ENCODE assay signal across 2 fruit fly cellular contexts in the genomic region with DNA sequence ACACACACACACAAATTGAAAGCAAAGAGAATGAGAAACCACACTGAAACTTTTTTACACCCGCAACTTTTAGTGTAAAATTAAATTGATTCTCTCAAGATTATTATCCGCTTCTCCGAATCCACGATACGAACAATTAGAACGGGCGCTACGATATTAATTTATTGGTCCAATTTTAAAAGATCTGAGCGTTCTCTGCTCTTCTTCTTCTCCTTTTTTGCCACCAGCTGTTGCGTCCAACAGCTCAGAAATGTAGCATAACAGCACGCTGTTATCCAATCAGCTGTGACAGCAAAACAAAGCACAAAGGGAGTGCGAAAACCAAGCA.
TF ChIP-seq lines count a peak whose summit lies in the region.

Gene UGP (minus strand): TSS at position 223 of the 328 bp plus-strand sequence.
Gene Svip (plus strand): TSS at position 287 of the 328 bp plus-strand sequence.

TF ChIP-seq in whole organism, embryonic, 481 proteins besides CTCF, POLR2A, EP300 and RAD21 (continued from another document and continues in another):
- TF ChIP-seq bab2 (GFP tag; optimal IDR thresholded peaks at IDR 0.05; lab: Kevin White, UChicago) (no peak), sqz (GFP tag; optimal IDR thresholded peaks at IDR 0.05; lab: Kevin White, UChicago) (no peak), CG1602 (GFP tag; optimal IDR thresholded peaks at IDR 0.05; lab: Kevin White, UChicago) (no peak), C15 (GFP tag; IDR thresholded peaks at IDR 0.05; lab: Robert Waterston, UW) (no peak), B-H2 (GFP tag; optimal IDR thresholded peaks at IDR 0.05; lab: Kevin White, UChicago) (no peak), CG8290 (GFP tag; optimal IDR thresholded peaks at IDR 0.05; lab: Kevin White, UChicago) (no peak), CG8290 (tag; optimal IDR thresholded peaks at IDR 0.05; lab: Kevin White, UChicago) (peak in 1 of 2 experiments; percentile 21), E2f1 (GFP tag; IDR thresholded peaks at IDR 0.05; lab: Robert Waterston, UW) (no peak), lilli (GFP tag; optimal IDR thresholded peaks at IDR 0.05; lab: Kevin White, UChicago) (peak; percentile 3), Lpt (GFP tag; optimal IDR thresholded peaks at IDR 0.05; lab: Kevin White, UChicago) (no peak), CG9437 (GFP tag; optimal IDR thresholded peaks at IDR 0.05; lab: Kevin White, UChicago) (no peak), slbo (GFP tag; IDR thresholded peaks at IDR 0.05; lab: Robert Waterston, UW) (peak; percentile 24; the same call in 1 of the 2 replicates), dan (GFP tag; IDR thresholded peaks at IDR 0.05; lab: Robert Waterston, UW) (no peak), sens (GFP tag; lab: Kevin White, UChicago) (peak; percentile 54), mam (GFP tag; optimal IDR thresholded peaks at IDR 0.05; lab: Kevin White, UChicago) (no peak), CG4360 (GFP tag; IDR thresholded peaks at IDR 0.05; lab: Robert Waterston, UW) (0 out of 2 replicates have a peak, but pooled peaks have one; percentile 5), Drgx (GFP tag; IDR thresholded peaks at IDR 0.05; lab: Robert Waterston, UW) (peak; percentile 65; the same call in 1 of the 2 replicates), jumu (GFP tag; optimal IDR thresholded peaks at IDR 0.05; lab: Kevin White, UChicago) (no peak), CG12104 (GFP tag; optimal IDR thresholded peaks at IDR 0.05; lab: Kevin White, UChicago) (no peak), Doc3 (GFP tag; IDR thresholded peaks at IDR 0.05; lab: Robert Waterston, UW; ENCODE audit: partially characterized antibody) (no peak), CG2199 (GFP tag; IDR thresholded peaks at IDR 0.05; lab: Robert Waterston, UW) (no peak), Fer1 (GFP tag; optimal IDR thresholded peaks at IDR 0.05; lab: Kevin White, UChicago) (no peak), vvl (GFP tag; IDR thresholded peaks at IDR 0.05; lab: Robert Waterston, UW) (no peak), scrt (GFP tag; optimal IDR thresholded peaks at IDR 0.05; lab: Kevin White, UChicago) (peak; percentile 52), CG1024 (GFP tag; IDR thresholded peaks at IDR 0.05; lab: Robert Waterston, UW) (no peak), CG12769 (tag; optimal IDR thresholded peaks at IDR 0.05; lab: Kevin White, UChicago) (peak; percentile 27), CG13123 (GFP tag; optimal IDR thresholded peaks at IDR 0.05; lab: Kevin White, UChicago) (no peak), gsb-n (tag; optimal IDR thresholded peaks at IDR 0.05; lab: Kevin White, UChicago) (peak; percentile 45), CG13287 (GFP tag; IDR thresholded peaks at IDR 0.05; lab: Robert Waterston, UW; ENCODE audit: partially characterized antibody) (peak; percentile 29), MBD-R2 (GFP tag; IDR thresholded peaks at IDR 0.05; lab: Robert Waterston, UW) (peak; percentile 51; the same call in 1 of the 2 replicates), CG10267 (tag; optimal IDR thresholded peaks at IDR 0.05; lab: Kevin White, UChicago) (peak; percentile 24), CG11085 (GFP tag; IDR thresholded peaks at IDR 0.05; lab: Robert Waterston, UW) (no peak), Bdp1 (GFP tag; optimal IDR thresholded peaks at IDR 0.05; lab: Kevin White, UChicago) (no peak), Eip74EF (GFP tag; optimal IDR thresholded peaks at IDR 0.05; lab: Kevin White, UChicago) (no peak), CG34422 (GFP tag; IDR thresholded peaks at IDR 0.05; lab: Robert Waterston, UW) (peak; percentile 48; the same call in 1 of the 3 replicates), repo (GFP tag; optimal IDR thresholded peaks at IDR 0.05; lab: Kevin White, UChicago) (no peak), disco-r (GFP tag; optimal IDR thresholded peaks at IDR 0.05; lab: Kevin White, UChicago) (no peak), CG17912 (GFP tag; optimal IDR thresholded peaks at IDR 0.05; lab: Kevin White, UChicago) (no peak), sens-2 (GFP tag; IDR thresholded peaks at IDR 0.05; lab: Robert Waterston, UW) (no peak), CG3407 (GFP tag; optimal IDR thresholded peaks at IDR 0.05; lab: Kevin White, UChicago) (no peak), crp (GFP tag; optimal IDR thresholded peaks at IDR 0.05; lab: Kevin White, UChicago) (peak; percentile 77 to 95), CG13624 (GFP tag; optimal IDR thresholded peaks at IDR 0.05; lab: Kevin White, UChicago) (no peak), cad (GFP tag; optimal IDR thresholded peaks at IDR 0.05; lab: Kevin White, UChicago) (no peak), CG14050 (GFP tag; IDR thresholded peaks at IDR 0.05; lab: Robert Waterston, UW) (no peak), CG11723 (GFP tag; optimal IDR thresholded peaks at IDR 0.05; lab: Kevin White, UChicago) (no peak), CG43689 (GFP tag; IDR thresholded peaks at IDR 0.05; lab: Robert Waterston, UW) (no peak), Dll (GFP tag; IDR thresholded peaks at IDR 0.05; lab: Robert Waterston, UW; ENCODE audit: partially characterized antibody) (peak; percentile 28; the same call in 1 of the 4 replicates), danr (GFP tag; IDR thresholded peaks at IDR 0.05; lab: Robert Waterston, UW) (no peak), Doc2 (GFP tag; IDR thresholded peaks at IDR 0.05; lab: Robert Waterston, UW) (no peak), CG11247 (GFP tag; IDR thresholded peaks at IDR 0.05; lab: Robert Waterston, UW) (no peak), MESR4 (GFP tag; optimal IDR thresholded peaks at IDR 0.05; lab: Kevin White, UChicago) (peak; percentile 43), CG16863 (GFP tag; optimal IDR thresholded peaks at IDR 0.05; lab: Kevin White, UChicago) (no peak), CG8944 (GFP tag; optimal IDR thresholded peaks at IDR 0.05; lab: Kevin White, UChicago) (no peak), CG12391 (tag; optimal IDR thresholded peaks at IDR 0.05; lab: Kevin White, UChicago) (peak; percentile 24), CG2202 (tag; optimal IDR thresholded peaks at IDR 0.05; lab: Kevin White, UChicago) (no peak), gfzf (GFP tag; optimal IDR thresholded peaks at IDR 0.05; lab: Kevin White, UChicago) (peak; percentile 9), YL-1 (GFP tag; optimal IDR thresholded peaks at IDR 0.05; lab: Kevin White, UChicago) (no peak), CG2129 (GFP tag; IDR thresholded peaks at IDR 0.05; lab: Robert Waterston, UW; ENCODE audit: partially characterized antibody) (no peak), row (GFP tag; IDR thresholded peaks at IDR 0.05; lab: Robert Waterston, UW) (peak; percentile 37; the same call in 2 of the 3 replicates), CG34376 (GFP tag; optimal IDR thresholded peaks at IDR 0.05; lab: Kevin White, UChicago) (no peak), CG2712 (tag; optimal IDR thresholded peaks at IDR 0.05; lab: Kevin White, UChicago) (no peak), CG15601 (tag; optimal IDR thresholded peaks at IDR 0.05; lab: Kevin White, UChicago) (peak; percentile 29), CHES-1-like (GFP tag; optimal IDR thresholded peaks at IDR 0.05; lab: Kevin White, UChicago) (no peak), NC2β (GFP tag; optimal IDR thresholded peaks at IDR 0.05; lab: Kevin White, UChicago) (no peak), CkIIα-i1 (GFP tag; IDR thresholded peaks at IDR 0.05; lab: Robert Waterston, UW) (no peak)

TF ChIP-seq in whole organism, prepupa, 60 proteins besides CTCF, POLR2A, EP300 and RAD21 (continued from another document):
- TF ChIP-seq CG8119 (GFP tag; IDR thresholded peaks at IDR 0.05; lab: Robert Waterston, UW) (peak; percentile 43; the same call in 2 of the 3 replicates), CG6276 (GFP tag; optimal IDR thresholded peaks at IDR 0.05; lab: Kevin White, UChicago) (no peak), vri (GFP tag; optimal IDR thresholded peaks at IDR 0.05; lab: Kevin White, UChicago) (no peak), Ets96B (tag; optimal IDR thresholded peaks at IDR 0.05; lab: Kevin White, UChicago) (peak; percentile 10), Eip75B (GFP tag; optimal IDR thresholded peaks at IDR 0.05; lab: Kevin White, UChicago) (peak; percentile 35), CG6854 (GFP tag; optimal IDR thresholded peaks at IDR 0.05; lab: Kevin White, UChicago) (no peak), CG15336 (GFP tag; IDR thresholded peaks at IDR 0.05; lab: Robert Waterston, UW) (peak; percentile 45; the same call in 1 of the 2 replicates), Blimp-1 (GFP tag; optimal IDR thresholded peaks at IDR 0.05; lab: Kevin White, UChicago) (no peak), topi (GFP tag; optimal IDR thresholded peaks at IDR 0.05; lab: Kevin White, UChicago) (peak; percentile 39), lz (GFP tag; optimal IDR thresholded peaks at IDR 0.05; lab: Kevin White, UChicago) (peak; percentile 34), CG34406 (GFP tag; optimal IDR thresholded peaks at IDR 0.05; lab: Kevin White, UChicago) (no peak), Sox14 (GFP tag; optimal IDR thresholded peaks at IDR 0.05; lab: Kevin White, UChicago) (peak; percentile 93), Hr4 (GFP tag; optimal IDR thresholded peaks at IDR 0.05; lab: Kevin White, UChicago) (peak; percentile 64), CG7368 (GFP tag; optimal IDR thresholded peaks at IDR 0.05; lab: Kevin White, UChicago) (peak; percentile 6), esn (GFP tag; optimal IDR thresholded peaks at IDR 0.05; lab: Kevin White, UChicago) (peak; percentile 57)
